Fruit fly (Drosophila melanogaster) S2 (cell line): ENCODE results near the gene Ubqn.
A peak's percentile ranks its signal among the peaks of the same experiment; 100 is the strongest.

Experiments
- CG8478 ChIP-seq: fragments of >200 bp; optimal IDR thresholded peaks from 2 replicates; lab custom pipeline; 2018
- CTCF ChIP-seq, 2 experiments: fragments of >200 bp; optimal IDR thresholded peaks; 2 replicates each; lab custom pipeline; 2018

DNA sequence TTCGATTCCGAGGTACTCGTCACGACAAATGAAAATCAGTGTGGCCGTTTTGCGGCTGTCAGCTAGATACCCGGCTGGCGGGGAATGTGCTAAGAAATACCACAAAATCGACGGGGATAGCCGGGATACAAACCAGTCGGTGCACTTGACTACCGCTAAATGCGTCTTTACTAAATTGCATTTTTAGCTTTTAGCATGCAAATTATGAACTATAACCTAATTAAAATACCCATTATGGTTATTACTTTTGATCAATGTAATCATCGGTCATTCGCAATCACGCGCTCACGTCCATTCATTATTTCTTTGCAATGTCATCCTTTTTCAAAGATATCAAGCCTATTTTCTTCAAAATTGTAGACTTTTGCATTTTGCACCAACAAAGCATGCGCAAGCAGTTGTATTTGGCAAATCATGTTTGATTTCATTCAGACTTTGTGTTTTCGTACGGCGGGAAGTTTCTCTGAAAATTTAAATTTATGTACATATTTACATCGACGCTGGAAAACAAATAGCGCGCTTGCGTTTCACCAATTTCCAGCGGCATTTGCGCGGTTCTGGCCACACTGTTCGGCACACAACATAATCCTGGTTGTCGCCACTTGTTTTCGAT is 45.2 kb upstream of the Ubqn start, which contains the start of gene Rcd-1:
- TF ChIP-seq CG8478 (lab: Kevin White, UChicago) = no peak
- TF ChIP-seq CTCF (optimal IDR thresholded peaks at IDR 0.05; lab: Kevin White, UChicago) = peak; percentile 19 to 48
